Fruit fly (Drosophila melanogaster) whole organism, embryonic: ENCODE data around the gene CG31131.
A peak's percentile ranks its signal among the peaks of the same experiment; 100 is the strongest.

Experiments
- Ada2b ChIP-seq: fragments of 200-800 bp; sonication (Bioruptor generic); IDR thresholded peaks from 2 replicates; pipeline ENCODE4 v1.3.6; 2022; ENCODE audit warnings: missing biosample characterization, missing genetic modification characterization
- Atf3 ChIP-seq: fragments of 200-800 bp; sonication (Bioruptor generic); optimal IDR thresholded peaks from 3 replicates; lab custom pipeline; 2016; ENCODE audit warnings: missing biosample characterization, missing genetic modification characterization
- Bgb ChIP-seq: fragments of 200-800 bp; sonication (Bioruptor generic); IDR thresholded peaks from 2 replicates; pipeline ENCODE4 v1.3.6; 2022; ENCODE audit warnings: missing biosample characterization, missing genetic modification characterization; ENCODE audit not compliant: partially characterized antibody
- CG10267 ChIP-seq: fragments of 200-800 bp; sonication (Bioruptor generic); optimal IDR thresholded peaks from 2 replicates; lab custom pipeline; 2018; ENCODE audit warnings: missing biosample characterization, mild to moderate bottlenecking, missing genetic modification characterization, moderate library complexity
- CG11560 ChIP-seq: fragments of 200-800 bp; sonication (Bioruptor generic); IDR thresholded peaks from 3 replicates; pipeline ENCODE4 v1.3.6; 2022; ENCODE audit warnings: missing biosample characterization, missing genetic modification characterization
- CG12391 ChIP-seq: fragments of 200-800 bp; sonication (Bioruptor generic); optimal IDR thresholded peaks from 3 replicates; lab custom pipeline; 2018; ENCODE audit warnings: missing biosample characterization, mild to moderate bottlenecking, missing genetic modification characterization, moderate library complexity
- CG13287 ChIP-seq: fragments of 200-800 bp; sonication (Bioruptor generic); IDR thresholded peaks from 2 replicates; pipeline ENCODE4 v1.3.6; 2022; ENCODE audit warnings: missing biosample characterization, missing genetic modification characterization; ENCODE audit not compliant: partially characterized antibody
- CG14441 ChIP-seq: fragments of 200-800 bp; sonication (Bioruptor generic); IDR thresholded peaks from 2 replicates; pipeline ENCODE4 v1.3.6; 2022; ENCODE audit warnings: missing biosample characterization, missing genetic modification characterization
- CG17829 ChIP-seq: fragments of 200-800 bp; optimal IDR thresholded peaks from 2 replicates; lab custom pipeline; 2019; ENCODE audit warnings: missing biosample characterization, mild to moderate bottlenecking, missing genetic modification characterization, moderate library complexity
- CG1792 ChIP-seq: fragments of 200-800 bp; sonication (Bioruptor generic); optimal IDR thresholded peaks from 2 replicates; lab custom pipeline; 2016; ENCODE audit warnings: missing biosample characterization, missing genetic modification characterization
- CG18764 ChIP-seq: fragments of 200-800 bp; sonication (Bioruptor generic); optimal IDR thresholded peaks from 3 replicates; lab custom pipeline; 2016; ENCODE audit warnings: missing biosample characterization, missing genetic modification characterization
- CG30403 ChIP-seq: fragments of 200-800 bp; sonication (Bioruptor generic); optimal IDR thresholded peaks from 3 replicates; lab custom pipeline; 2016; ENCODE audit warnings: missing biosample characterization, missing genetic modification characterization
- CG3281 ChIP-seq: fragments of 200-800 bp; sonication (Bioruptor generic); optimal IDR thresholded peaks from 3 replicates; lab custom pipeline; 2017; ENCODE audit warnings: missing biosample characterization, mild to moderate bottlenecking, missing genetic modification characterization
- CG34224 ChIP-seq: fragments of 200-800 bp; sonication (Bioruptor generic); IDR thresholded peaks from 3 replicates; pipeline ENCODE4 v1.3.6; 2022; ENCODE audit warnings: missing biosample characterization, missing genetic modification characterization; ENCODE audit not compliant: partially characterized antibody
- CG4360 ChIP-seq: fragments of 200-800 bp; sonication (Bioruptor generic); IDR thresholded peaks from 2 replicates; pipeline ENCODE4 v1.3.6; 2022; ENCODE audit warnings: missing biosample characterization, missing genetic modification characterization
- CG4617 ChIP-seq: fragments of 200-800 bp; sonication (Bioruptor generic); optimal IDR thresholded peaks from 3 replicates; lab custom pipeline; 2016; ENCODE audit warnings: missing biosample characterization, missing genetic modification characterization, borderline replicate concordance
- CG6175 ChIP-seq: fragments of 200-800 bp; sonication (Bioruptor generic); IDR thresholded peaks from 3 replicates; pipeline ENCODE4 v1.3.6; 2022; ENCODE audit warnings: missing biosample characterization, missing genetic modification characterization
- CG6689 ChIP-seq: fragments of 200-800 bp; sonication (Bioruptor generic); IDR thresholded peaks from 2 replicates; pipeline ENCODE4 v1.3.6; 2022; ENCODE audit warnings: missing biosample characterization, missing genetic modification characterization
- CG9727 ChIP-seq: fragments of 200-800 bp; sonication (Bioruptor generic); optimal IDR thresholded peaks from 3 replicates; lab custom pipeline; 2017; ENCODE audit warnings: missing biosample characterization, mild to moderate bottlenecking, missing genetic modification characterization
- CG9932 ChIP-seq: fragments of 200-800 bp; sonication (Bioruptor generic); IDR thresholded peaks from 2 replicates; pipeline ENCODE4 v1.3.6; 2022; ENCODE audit warnings: missing biosample characterization, missing genetic modification characterization
- D19A ChIP-seq: fragments of 200-800 bp; optimal IDR thresholded peaks from 3 replicates; lab custom pipeline; 2019; ENCODE audit warnings: missing biosample characterization, mild to moderate bottlenecking, missing genetic modification characterization, moderate library complexity
- Dfd ChIP-seq, 2 experiments: fragments of >200 bp; optimal IDR thresholded peaks; 2 replicates each; lab custom pipeline; 2017; ENCODE audit warnings: missing biosample characterization in 2 of 2, missing genetic modification characterization in 2 of 2
- Gsc ChIP-seq: fragments of 200-800 bp; sonication (Bioruptor generic); IDR thresholded peaks from 2 replicates; pipeline ENCODE4 v1.3.6; 2022; ENCODE audit warnings: missing biosample characterization, missing genetic modification characterization
- H2.0 ChIP-seq: fragments of 200-800 bp; sonication (Bioruptor generic); IDR thresholded peaks from 2 replicates; pipeline ENCODE4 v1.3.6; 2022; ENCODE audit warnings: missing biosample characterization, missing genetic modification characterization
- HmgD ChIP-seq: fragments of 200-800 bp; sonication (Bioruptor generic); optimal IDR thresholded peaks from 3 replicates; lab custom pipeline; 2016; ENCODE audit warnings: missing biosample characterization, missing genetic modification characterization
- Hr51 ChIP-seq, 2 experiments: fragments of 200-800 bp; sonication (Bioruptor generic); optimal IDR thresholded peaks; 2 replicates in 1 of 2; 3 replicates in 1 of 2; lab custom pipeline; 2016 to 2018; ENCODE audit warnings: missing biosample characterization in 2 of 2, missing genetic modification characterization in 2 of 2, mild to moderate bottlenecking in 1 of 2, moderate library complexity in 1 of 2
- Kr ChIP-seq: fragments of 200-800 bp; sonication (Bioruptor generic); optimal IDR thresholded peaks from 2 replicates; lab custom pipeline; 2017; ENCODE audit warnings: missing biosample characterization, mild to moderate bottlenecking, missing genetic modification characterization
- PHDP ChIP-seq: fragments of 200-800 bp; sonication (Bioruptor generic); optimal IDR thresholded peaks from 3 replicates; lab custom pipeline; 2018; ENCODE audit warnings: missing biosample characterization, mild to moderate bottlenecking, missing genetic modification characterization, moderate library complexity
- Xbp1 ChIP-seq: fragments of 200-800 bp; sonication (Bioruptor generic); optimal IDR thresholded peaks from 3 replicates; lab custom pipeline; 2016; ENCODE audit warnings: missing biosample characterization, mild to moderate bottlenecking, missing genetic modification characterization
- btn ChIP-seq: fragments of 200-800 bp; sonication (Bioruptor generic); optimal IDR thresholded peaks from 2 replicates; lab custom pipeline; 2016; ENCODE audit warnings: missing biosample characterization, missing genetic modification characterization
- chn ChIP-seq: fragments of 200-800 bp; sonication (Bioruptor generic); optimal IDR thresholded peaks from 2 replicates; lab custom pipeline; 2016; ENCODE audit warnings: missing biosample characterization, missing genetic modification characterization
- crc ChIP-seq: fragments of 200-800 bp; sonication (Bioruptor generic); optimal IDR thresholded peaks from 2 replicates; lab custom pipeline; 2016; ENCODE audit warnings: missing biosample characterization, missing genetic modification characterization
- crol ChIP-seq: fragments of 200-800 bp; sonication (Bioruptor generic); IDR thresholded peaks from 2 replicates; pipeline ENCODE4 v1.3.6; 2022; ENCODE audit warnings: missing biosample characterization, missing genetic modification characterization
- crp ChIP-seq, 2 experiments: fragments of 200-800 bp; sonication (Bioruptor generic); optimal IDR thresholded peaks; 2 replicates in 1 of 2; 3 replicates in 1 of 2; lab custom pipeline; 2017; ENCODE audit warnings: missing biosample characterization in 2 of 2, missing genetic modification characterization in 2 of 2, mild to moderate bottlenecking in 1 of 2, moderate library complexity in 1 of 2
- dan ChIP-seq: fragments of 200-800 bp; sonication (Bioruptor generic); IDR thresholded peaks from 2 replicates; pipeline ENCODE4 v1.3.6; 2022; ENCODE audit warnings: missing biosample characterization, missing genetic modification characterization
- eve ChIP-seq, 2 experiments: fragments of >200 bp; optimal IDR thresholded peaks; 2 replicates each; lab custom pipeline; 2017; ENCODE audit warnings: missing biosample characterization in 2 of 2, missing genetic modification characterization in 2 of 2
- grau ChIP-seq: fragments of 200-800 bp; optimal IDR thresholded peaks from 3 replicates; lab custom pipeline; 2019; ENCODE audit warnings: missing biosample characterization, mild to moderate bottlenecking, missing genetic modification characterization, moderate library complexity
- her ChIP-seq: fragments of 200-800 bp; sonication (Bioruptor generic); optimal IDR thresholded peaks from 2 replicates; lab custom pipeline; 2016; ENCODE audit warnings: missing biosample characterization, missing genetic modification characterization
- jing ChIP-seq: fragments of 200-800 bp; sonication (Bioruptor generic); optimal IDR thresholded peaks from 2 replicates; lab custom pipeline; 2018; ENCODE audit warnings: missing biosample characterization, mild to moderate bottlenecking, missing genetic modification characterization
- kay ChIP-seq: fragments of 200-800 bp; sonication (Bioruptor generic); optimal IDR thresholded peaks from 2 replicates; lab custom pipeline; 2016; ENCODE audit warnings: missing biosample characterization, missing genetic modification characterization
- lmd ChIP-seq: fragments of 200-800 bp; sonication (Bioruptor generic); IDR thresholded peaks from 2 replicates; pipeline ENCODE4 v1.3.6; 2022; ENCODE audit warnings: missing biosample characterization, missing genetic modification characterization
- otp ChIP-seq: fragments of 200-800 bp; sonication (Bioruptor generic); IDR thresholded peaks from 3 replicates; pipeline ENCODE4, ENCODE4 v1.3.6; 2022; ENCODE audit warnings: missing biosample characterization, missing genetic modification characterization
- prd ChIP-seq, 3 experiments: fragments of >200 bp in 2 of 3; fragments of 200-800 bp in 1 of 3; sonication (Bioruptor generic) in 1 of 3; optimal IDR thresholded peaks in 2 of 3; IDR thresholded peaks in 1 of 3; 2 replicates in 2 of 3; 3 replicates in 1 of 3; pipeline versions ENCODE4 v1.3.6 to Lab custom; 2017 to 2022; ENCODE audit warnings: missing biosample characterization in 1 of 3, missing genetic modification characterization in 1 of 3
- ranshi ChIP-seq: fragments of 200-800 bp; sonication (Bioruptor generic); IDR thresholded peaks from 2 replicates; pipeline ENCODE4 v1.3.6; 2022; ENCODE audit warnings: missing biosample characterization, missing genetic modification characterization
- stwl ChIP-seq: fragments of 200-800 bp; sonication (Bioruptor generic); optimal IDR thresholded peaks from 3 replicates; lab custom pipeline; 2018; ENCODE audit warnings: missing biosample characterization, mild to moderate bottlenecking, missing genetic modification characterization, moderate library complexity
- unc-4 ChIP-seq: fragments of 200-800 bp; sonication (Bioruptor generic); IDR thresholded peaks from 2 replicates; pipeline ENCODE4 v1.3.6; 2022; ENCODE audit warnings: missing biosample characterization, missing genetic modification characterization; ENCODE audit not compliant: partially characterized antibody
- unpg ChIP-seq: fragments of 200-800 bp; sonication (Bioruptor generic); optimal IDR thresholded peaks from 3 replicates; lab custom pipeline; 2018; ENCODE audit warnings: missing biosample characterization, mild to moderate bottlenecking, missing genetic modification characterization, moderate library complexity
- wdn ChIP-seq: fragments of 200-800 bp; sonication (Bioruptor generic); IDR thresholded peaks from 2 replicates; pipeline ENCODE4 v1.3.6; 2022; ENCODE audit warnings: missing biosample characterization, missing genetic modification characterization
- z ChIP-seq: fragments of 200-800 bp; sonication (Bioruptor generic); IDR thresholded peaks from 3 replicates; pipeline ENCODE4 v1.3.6; 2022; ENCODE audit warnings: missing biosample characterization, missing genetic modification characterization
- zfh2 ChIP-seq: fragments of 200-800 bp; sonication (Bioruptor generic); optimal IDR thresholded peaks from 2 replicates; lab custom pipeline; 2016; ENCODE audit warnings: missing biosample characterization, missing genetic modification characterization

CG31131 gene

DNA sequence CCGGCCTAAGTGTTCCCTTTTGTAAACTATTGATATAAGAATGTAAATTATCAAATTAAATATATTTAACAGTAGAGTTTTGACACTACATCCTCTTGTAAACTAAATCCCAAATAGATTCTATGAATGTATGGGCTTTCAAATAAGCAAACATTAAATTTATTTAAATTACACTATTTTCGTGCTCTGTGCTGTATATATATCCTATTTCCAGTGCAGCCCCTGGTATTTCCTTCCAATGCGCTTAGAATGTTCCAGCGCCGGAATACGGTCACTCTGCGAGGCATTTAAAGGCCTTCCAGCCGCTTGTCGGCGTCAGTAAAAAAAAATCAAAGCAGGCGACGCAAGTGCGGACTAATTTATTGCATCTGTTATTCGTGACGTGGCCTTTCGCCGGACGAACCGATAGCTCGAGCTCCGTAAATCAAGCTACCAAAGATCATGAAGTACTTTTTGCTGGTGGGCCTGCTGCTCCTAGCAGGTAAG lies 14.6 kb downstream of the CG31131 start, which contains the start of gene Gp93 (continued):
- TF ChIP-seq CG18764 (GFP tag; lab: Kevin White, UChicago) (no peak), CG14441 (GFP tag; lab: Robert Waterston, UW) (peak; percentile 66), stwl (tag; lab: Kevin White, UChicago) (no peak), dan (GFP tag; lab: Robert Waterston, UW) (no peak), CG13287 (GFP tag; lab: Robert Waterston, UW) (peak; percentile 47; the same call in 1 of the 2 replicates), CG12391 (tag; lab: Kevin White, UChicago) (peak; percentile 71), H2.0 (peak; percentile 55; the same call in 1 of the 2 replicates), CG34224 (GFP tag; lab: Robert Waterston, UW) (peak; percentile 26; the same call in 1 of the 3 replicates), kay (GFP tag; lab: Kevin White, UChicago) (no peak), CG17829 (tag; lab: Kevin White, UChicago) (peak; percentile 62), CG4360 (GFP tag; lab: Robert Waterston, UW) (no peak; the same call in 1 of the 2 replicates), crp (GFP tag; optimal IDR thresholded peaks at IDR 0.05; lab: Kevin White, UChicago) (no peak), btn (GFP tag; lab: Kevin White, UChicago) (no peak), CG11560 (no peak), her (GFP tag; lab: Kevin White, UChicago) (peak; percentile 18), z (GFP tag; lab: Robert Waterston, UW) (no peak), Dfd (GFP tag; optimal IDR thresholded peaks at IDR 0.05; lab: Kevin White, UChicago) (no peak), unpg (GFP tag; lab: Kevin White, UChicago) (peak; percentile 59), CG9727 (peak; percentile 52), CG6689 (GFP tag; lab: Robert Waterston, UW) (peak; percentile 70), CG4617 (GFP tag; lab: Kevin White, UChicago) (peak; percentile 6), CG3281 (GFP tag; lab: Kevin White, UChicago) (peak; percentile 48), ranshi (GFP tag; lab: Robert Waterston, UW) (0 out of 2 replicates have a peak, but pooled peaks have one; percentile 12), Hr51 (GFP tag; optimal IDR thresholded peaks at IDR 0.05; lab: Kevin White, UChicago) (peak; percentile 15 to 66), lmd (GFP tag; lab: Robert Waterston, UW) (peak; percentile 66), Kr (GFP tag; lab: Kevin White, UChicago) (no peak), CG30403 (peak; percentile 70), HmgD (GFP tag; lab: Kevin White, UChicago) (peak; percentile 4), Bgb (GFP tag; lab: Robert Waterston, UW) (0 out of 2 replicates have a peak, but pooled peaks have one; percentile 20), Gsc (GFP tag; lab: Robert Waterston, UW) (no peak), Xbp1 (GFP tag; lab: Kevin White, UChicago) (peak; percentile 98), CG6175 (GFP tag; lab: Robert Waterston, UW) (no peak), D19A (tag; lab: Kevin White, UChicago) (no peak), grau (peak; percentile 68), CG10267 (tag; lab: Kevin White, UChicago) (peak; percentile 44), Atf3 (peak; percentile 9), CG9932 (peak; percentile 73), crol (GFP tag; lab: Robert Waterston, UW) (no peak), eve (GFP tag; optimal IDR thresholded peaks at IDR 0.05; lab: Kevin White, UChicago) (no peak), chn (peak; percentile 2), PHDP (no peak), CG1792 (GFP tag; lab: Kevin White, UChicago) (no peak), jing (GFP tag; lab: Kevin White, UChicago) (no peak), otp (0 out of 3 replicates have a peak, but pooled peaks have one; percentile 28), Ada2b (GFP tag; lab: Robert Waterston, UW) (no peak; the same call in 1 of the 2 replicates), wdn (GFP tag; lab: Robert Waterston, UW) (0 out of 2 replicates have a peak, but pooled peaks have one; percentile 5), zfh2 (GFP tag; lab: Kevin White, UChicago) (no peak), prd (optimal IDR thresholded peaks at IDR 0.05; lab: Kevin White, UChicago) (no peak), prd (GFP tag; IDR thresholded peaks at IDR 0.05; lab: Robert Waterston, UW) (peak; percentile 80), unc-4 (GFP tag; lab: Robert Waterston, UW) (no peak), crc (no peak)
